Worm (Caenorhabditis elegans) whole organism, young adult: ENCODE results near the gene F25G6.1.
"Not testable (repeated sequence)": the region's sequence is repeated elsewhere in the genome, so short reads cannot be mapped to it uniquely, and the experiment has no call there.

ENCODE experiments used
- B0336.3 ChIP-seq: fragments of 200-800 bp; sonication (Bioruptor generic); IDR thresholded peaks from 2 replicates; pipeline ENCODE4 v1.3.6; 2022; ENCODE audit warnings: missing genetic modification characterization, missing compliant biosample characterization
- F39B2.1 ChIP-seq: fragments of 200-800 bp; sonication (Bioruptor generic); IDR thresholded peaks from 2 replicates; pipeline ENCODE4 v1.3.6; 2022; ENCODE audit warnings: missing genetic modification reagents, missing genetic modification characterization, missing compliant biosample characterization
- F52B5.7 ChIP-seq: sonication (generic microtip); optimal IDR thresholded peaks from 2 replicates; lab custom pipeline; 2016; ENCODE audit warnings: mild to moderate bottlenecking, missing genetic modification characterization, missing compliant biosample characterization
- Y53F4B.3 ChIP-seq: fragments of 200-800 bp; sonication (Bioruptor generic); IDR thresholded peaks from 2 replicates; pipeline ENCODE4 v1.3.6; 2022; ENCODE audit warnings: missing genetic modification reagents, missing genetic modification characterization, missing compliant biosample characterization
- Y53G8AR.9 ChIP-seq: fragments of 200-800 bp; sonication (Bioruptor generic); conservative IDR thresholded peaks from 2 replicates; pipeline ENCODE4 v1.3.6; 2022; ENCODE audit warnings: missing genetic modification reagents, missing genetic modification characterization, missing compliant biosample characterization
- ama-1 ChIP-seq, 3 experiments: fragments of 150-350 bp in 1 of 3; sonication (generic microtip) in 2 of 3; optimal IDR thresholded peaks; 2 replicates each; lab custom pipeline; 2014 to 2018; ENCODE audit warnings: missing biosample characterization in 2 of 3, missing genetic modification characterization in 2 of 3, missing genetic modification reagents in 2 of 3
- aptf-3 ChIP-seq: fragments of 200-800 bp; sonication (Bioruptor generic); IDR thresholded peaks from 2 replicates; pipeline ENCODE4 v1.3.6; 2022; ENCODE audit warnings: missing genetic modification characterization, missing compliant biosample characterization
- ceh-100 ChIP-seq: fragments of 200-800 bp; sonication (Bioruptor generic); IDR thresholded peaks from 2 replicates; pipeline ENCODE4 v1.3.6; 2022; ENCODE audit warnings: missing genetic modification reagents, missing genetic modification characterization, missing compliant biosample characterization
- dpl-1 ChIP-seq: fragments of 150-350 bp; optimal IDR thresholded peaks from 2 replicates; lab custom pipeline; 2014; ENCODE audit warnings: missing biosample characterization, missing genetic modification reagents, missing genetic modification characterization
- lin-26 ChIP-seq: fragments of 200-800 bp; sonication (Bioruptor generic); IDR thresholded peaks from 2 replicates; pipeline ENCODE4 v1.3.6; 2022; ENCODE audit warnings: missing genetic modification reagents, missing genetic modification characterization, missing compliant biosample characterization
- nfya-1 ChIP-seq: sonication (generic microtip); optimal IDR thresholded peaks from 2 replicates; lab custom pipeline; 2017; ENCODE audit warnings: antibody characterized with exemption, missing compliant biosample characterization, missing genetic modification characterization, borderline replicate concordance; ENCODE audit not compliant: insufficient read depth
- pha-4 ChIP-seq: fragments of 150-350 bp; sonication (generic microtip); optimal IDR thresholded peaks from 2 replicates; lab custom pipeline; 2014; ENCODE audit warnings: missing biosample characterization, missing genetic modification reagents, missing genetic modification characterization
- tbp1 ChIP-seq: fragments of 200-800 bp; sonication (Bioruptor generic); optimal IDR thresholded peaks from 2 replicates; lab custom pipeline; 2018; ENCODE audit warnings: mild to moderate bottlenecking, missing genetic modification characterization, missing compliant biosample characterization
- tbx-9 ChIP-seq: sonication (generic microtip); optimal IDR thresholded peaks from 2 replicates; lab custom pipeline; 2016; ENCODE audit warnings: borderline replicate concordance, missing genetic modification characterization, inconsistent platforms, missing compliant biosample characterization

ce11 chrV:8533067-8533466 is 41.8 kb upstream of the F25G6.1 start, which contains the start of the genes his-8 and his-7:
- TF ChIP-seq lin-26 (GFP tag; lab: Robert Waterston, UW); B0336.3 (GFP tag; lab: Robert Waterston, UW); F52B5.7 (tag; lab: Kevin White, UChicago); dpl-1 (GFP tag; lab: Kevin White, UChicago); tbx-9; tbp1 (GFP tag; lab: Kevin White, UChicago); nfya-1 (tag; lab: Kevin White, UChicago); Y53G8AR.9; ceh-100 (GFP tag; lab: Robert Waterston, UW); F39B2.1 (GFP tag; lab: Robert Waterston, UW); aptf-3 (GFP tag; lab: Robert Waterston, UW); Y53F4B.3 (GFP tag; lab: Robert Waterston, UW); pha-4 (tag; lab: Kevin White, UChicago); ama-1 (optimal IDR thresholded peaks at IDR 0.05; lab: Kevin White, UChicago); ama-1 (GFP tag; optimal IDR thresholded peaks at IDR 0.05; lab: Kevin White, UChicago): not testable (repeated sequence)
